Fruit fly (Drosophila melanogaster) whole organism, prepupa: ENCODE data around the gene RpS19b.

Source experiments
- CG10669 ChIP-seq: fragments of 200-800 bp; sonication (Bioruptor generic); optimal IDR thresholded peaks from 3 replicates; lab custom pipeline; 2018; ENCODE audit warnings: missing biosample characterization, mild to moderate bottlenecking, missing genetic modification characterization, moderate library complexity
- CG11294 ChIP-seq: fragments of 200-800 bp; sonication (Bioruptor generic); IDR thresholded peaks from 2 replicates; pipeline ENCODE4 v1.3.6; 2022; ENCODE audit warnings: missing biosample characterization, missing genetic modification characterization
- CG11902 ChIP-seq: fragments of 200-800 bp; sonication (Bioruptor generic); optimal IDR thresholded peaks from 3 replicates; lab custom pipeline; 2016; ENCODE audit warnings: missing biosample characterization, missing genetic modification characterization
- CG15336 ChIP-seq: fragments of 200-800 bp; sonication (Bioruptor generic); IDR thresholded peaks from 2 replicates; pipeline ENCODE4 v1.3.6; 2022; ENCODE audit warnings: missing biosample characterization, missing genetic modification characterization
- CG1621 ChIP-seq: fragments of 200-800 bp; sonication (Bioruptor generic); optimal IDR thresholded peaks from 3 replicates; lab custom pipeline; 2018; ENCODE audit warnings: missing biosample characterization, mild to moderate bottlenecking, missing genetic modification characterization
- CG16779 ChIP-seq: fragments of 200-800 bp; sonication (Bioruptor generic); optimal IDR thresholded peaks from 3 replicates; lab custom pipeline; 2017; ENCODE audit warnings: missing biosample characterization, mild to moderate bottlenecking, missing genetic modification characterization
- CG3032 ChIP-seq: fragments of 200-800 bp; optimal IDR thresholded peaks from 2 replicates; lab custom pipeline; 2019; ENCODE audit warnings: missing biosample characterization, mild to moderate bottlenecking, missing genetic modification characterization, moderate library complexity
- CG31627 ChIP-seq: fragments of 200-800 bp; sonication (Bioruptor generic); optimal IDR thresholded peaks from 3 replicates; lab custom pipeline; 2016; ENCODE audit warnings: missing biosample characterization, missing genetic modification characterization
- CG32006 ChIP-seq: fragments of 200-800 bp; sonication (Bioruptor generic); optimal IDR thresholded peaks from 3 replicates; lab custom pipeline; 2017; ENCODE audit warnings: missing biosample characterization, mild to moderate bottlenecking, missing genetic modification characterization
- CG34406 ChIP-seq: fragments of 200-800 bp; sonication (Bioruptor generic); optimal IDR thresholded peaks from 3 replicates; lab custom pipeline; 2016; ENCODE audit warnings: missing biosample characterization, missing genetic modification characterization
- CG3919 ChIP-seq: fragments of 200-800 bp; sonication (Bioruptor generic); optimal IDR thresholded peaks from 3 replicates; lab custom pipeline; 2016; ENCODE audit warnings: missing biosample characterization, missing genetic modification characterization
- CG4318 ChIP-seq: fragments of 200-800 bp; sonication (Bioruptor generic); optimal IDR thresholded peaks from 3 replicates; lab custom pipeline; 2017; ENCODE audit warnings: missing biosample characterization, mild to moderate bottlenecking, missing genetic modification characterization
- CG6163 ChIP-seq: fragments of 200-800 bp; sonication (Bioruptor generic); IDR thresholded peaks from 3 replicates; pipeline ENCODE4 v1.3.6; 2022; ENCODE audit warnings: missing biosample characterization, missing genetic modification characterization
- CG6276 ChIP-seq: fragments of 200-800 bp; sonication (Bioruptor generic); optimal IDR thresholded peaks from 2 replicates; lab custom pipeline; 2017; ENCODE audit warnings: missing biosample characterization, mild to moderate bottlenecking, missing genetic modification characterization
- CG6792 ChIP-seq: fragments of 200-800 bp; sonication (Bioruptor generic); optimal IDR thresholded peaks from 3 replicates; lab custom pipeline; 2016; ENCODE audit warnings: missing biosample characterization, missing genetic modification characterization
- CG6808 ChIP-seq: fragments of 200-800 bp; sonication (Bioruptor generic); optimal IDR thresholded peaks from 3 replicates; lab custom pipeline; 2017; ENCODE audit warnings: missing biosample characterization, missing genetic modification characterization, mild to moderate bottlenecking, moderate library complexity, missing genetic modification reagents
- CG6854 ChIP-seq: fragments of 200-800 bp; sonication (Bioruptor generic); optimal IDR thresholded peaks from 2 replicates; lab custom pipeline; 2017; ENCODE audit warnings: missing biosample characterization, mild to moderate bottlenecking, missing genetic modification characterization
- CG7368 ChIP-seq: fragments of 200-800 bp; sonication (Bioruptor generic); optimal IDR thresholded peaks from 3 replicates; lab custom pipeline; 2016; ENCODE audit warnings: missing biosample characterization, missing genetic modification characterization
- CG8119 ChIP-seq: fragments of 200-800 bp; sonication (Bioruptor generic); IDR thresholded peaks from 3 replicates; pipeline ENCODE4 v1.3.6; 2022; ENCODE audit warnings: missing biosample characterization, missing genetic modification characterization
- CG8319 ChIP-seq: fragments of 200-800 bp; sonication (Bioruptor generic); optimal IDR thresholded peaks from 3 replicates; lab custom pipeline; 2016; ENCODE audit warnings: missing biosample characterization, missing genetic modification characterization
- CG8632 ChIP-seq: fragments of 200-800 bp; sonication (Bioruptor generic); optimal IDR thresholded peaks from 3 replicates; lab custom pipeline; 2016; ENCODE audit warnings: missing biosample characterization, missing genetic modification characterization
- CG9139 ChIP-seq: fragments of 200-800 bp; sonication (Bioruptor generic); optimal IDR thresholded peaks from 3 replicates; lab custom pipeline; 2017; ENCODE audit warnings: missing biosample characterization, mild to moderate bottlenecking, missing genetic modification characterization
- Eip75B ChIP-seq: fragments of 200-800 bp; sonication (Bioruptor generic); optimal IDR thresholded peaks from 3 replicates; lab custom pipeline; 2016; ENCODE audit warnings: missing biosample characterization, missing genetic modification characterization
- Eip78C ChIP-seq: fragments of 200-800 bp; sonication (Bioruptor generic); peaks from one replicate; lab custom pipeline; 2016; ENCODE audit warnings: missing biosample characterization, missing genetic modification characterization
- Eip93F ChIP-seq: fragments of 200-800 bp; sonication (Bioruptor generic); optimal IDR thresholded peaks from 2 replicates; lab custom pipeline; 2016; ENCODE audit warnings: missing biosample characterization, mild to moderate bottlenecking, missing genetic modification characterization
- Ets21C ChIP-seq: fragments of 200-800 bp; sonication (Bioruptor generic); optimal IDR thresholded peaks from 3 replicates; lab custom pipeline; 2016; ENCODE audit warnings: missing biosample characterization, missing genetic modification characterization
- Ets96B ChIP-seq: fragments of 200-800 bp; optimal IDR thresholded peaks from 2 replicates; lab custom pipeline; 2019; ENCODE audit warnings: missing biosample characterization, mild to moderate bottlenecking, missing genetic modification characterization, moderate library complexity
- Gug ChIP-seq: fragments of 200-800 bp; sonication (Bioruptor generic); IDR thresholded peaks from 2 replicates; pipeline ENCODE4 v1.3.6; 2022; ENCODE audit warnings: missing biosample characterization, missing genetic modification characterization
- Hr38 ChIP-seq: sonication (Bioruptor generic); optimal IDR thresholded peaks from 2 replicates; lab custom pipeline; 2016; ENCODE audit warnings: missing biosample characterization, missing genetic modification characterization
- Hr39 ChIP-seq: fragments of 200-800 bp; sonication (Bioruptor generic); optimal IDR thresholded peaks from 2 replicates; lab custom pipeline; 2016; ENCODE audit warnings: missing biosample characterization, missing genetic modification characterization
- Lpt ChIP-seq: fragments of 200-800 bp; sonication (Bioruptor generic); optimal IDR thresholded peaks from 3 replicates; lab custom pipeline; 2016; ENCODE audit warnings: missing biosample characterization, missing genetic modification characterization
- Met ChIP-seq: fragments of 200-800 bp; sonication (Bioruptor generic); optimal IDR thresholded peaks from 3 replicates; lab custom pipeline; 2016; ENCODE audit warnings: missing biosample characterization, missing genetic modification characterization
- Smox ChIP-seq: fragments of 200-800 bp; sonication (Bioruptor generic); optimal IDR thresholded peaks from 3 replicates; lab custom pipeline; 2016; ENCODE audit warnings: missing biosample characterization, missing genetic modification characterization
- Sox14 ChIP-seq: fragments of 200-800 bp; sonication (Bioruptor generic); optimal IDR thresholded peaks from 3 replicates; lab custom pipeline; 2016; ENCODE audit warnings: missing biosample characterization, missing genetic modification characterization
- Sox15 ChIP-seq: fragments of 200-800 bp; sonication (Bioruptor generic); optimal IDR thresholded peaks from 3 replicates; lab custom pipeline; 2016; ENCODE audit warnings: missing biosample characterization, missing genetic modification characterization
- achi ChIP-seq: fragments of 200-800 bp; sonication (Bioruptor generic); optimal IDR thresholded peaks from 3 replicates; lab custom pipeline; 2016; ENCODE audit warnings: missing biosample characterization, missing genetic modification characterization
- acj6 ChIP-seq: fragments of 200-800 bp; sonication (Bioruptor generic); optimal IDR thresholded peaks from 3 replicates; lab custom pipeline; 2016; ENCODE audit warnings: missing biosample characterization, missing genetic modification characterization
- dsx ChIP-seq: fragments of 200-800 bp; optimal IDR thresholded peaks from 3 replicates; lab custom pipeline; 2019; ENCODE audit warnings: missing biosample characterization, mild to moderate bottlenecking, missing genetic modification characterization, moderate library complexity; ENCODE audit not compliant: poor library complexity, severe bottlenecking
- eg ChIP-seq: fragments of 200-800 bp; sonication (Bioruptor generic); IDR thresholded peaks from 3 replicates; pipeline ENCODE4 v1.3.6; 2022; ENCODE audit warnings: missing biosample characterization, missing genetic modification characterization
- esn ChIP-seq: fragments of 200-800 bp; sonication (Bioruptor generic); optimal IDR thresholded peaks from 2 replicates; lab custom pipeline; 2016; ENCODE audit warnings: missing biosample characterization, mild to moderate bottlenecking, missing genetic modification characterization, moderate library complexity
- fd59A ChIP-seq: fragments of 200-800 bp; sonication (Bioruptor generic); optimal IDR thresholded peaks from 2 replicates; lab custom pipeline; 2017; ENCODE audit warnings: missing biosample characterization, mild to moderate bottlenecking, missing genetic modification characterization, missing genetic modification reagents
- fd85E ChIP-seq: fragments of 200-800 bp; sonication (Bioruptor generic); optimal IDR thresholded peaks from 3 replicates; lab custom pipeline; 2016; ENCODE audit warnings: missing biosample characterization, missing genetic modification characterization
- fkh ChIP-seq: fragments of 200-800 bp; sonication (Bioruptor generic); optimal IDR thresholded peaks from 3 replicates; lab custom pipeline; 2017; ENCODE audit warnings: missing biosample characterization, mild to moderate bottlenecking, missing genetic modification characterization, moderate library complexity
- net ChIP-seq: fragments of 200-800 bp; sonication (Bioruptor generic); optimal IDR thresholded peaks from 3 replicates; lab custom pipeline; 2016; ENCODE audit warnings: missing biosample characterization, missing genetic modification characterization
- pdm3 ChIP-seq: fragments of 200-800 bp; sonication (Bioruptor generic); optimal IDR thresholded peaks from 3 replicates; lab custom pipeline; 2016; ENCODE audit warnings: missing biosample characterization, missing genetic modification characterization
- salr ChIP-seq, 2 experiments: fragments of 200-800 bp; sonication (Bioruptor generic); optimal IDR thresholded peaks; 3 replicates each; lab custom pipeline; 2016 to 2018; ENCODE audit warnings: missing biosample characterization in 2 of 2, missing genetic modification characterization in 2 of 2, mild to moderate bottlenecking in 1 of 2
- spab ChIP-seq: fragments of 200-800 bp; sonication (Bioruptor generic); optimal IDR thresholded peaks from 2 replicates; lab custom pipeline; 2017; ENCODE audit warnings: missing biosample characterization, mild to moderate bottlenecking, missing genetic modification characterization, missing genetic modification reagents
- ss ChIP-seq, 2 experiments: fragments of 200-800 bp; sonication (Bioruptor generic); optimal IDR thresholded peaks; 2 replicates in 1 of 2; 3 replicates in 1 of 2; lab custom pipeline; 2017 to 2018; ENCODE audit warnings: mild to moderate bottlenecking in 2 of 2, missing biosample characterization in 2 of 2, missing genetic modification characterization in 2 of 2, moderate library complexity in 1 of 2
- svp ChIP-seq: fragments of 200-800 bp; sonication (Bioruptor generic); peaks from one replicate; lab custom pipeline; 2016; ENCODE audit warnings: missing biosample characterization, missing genetic modification characterization
- vri ChIP-seq: fragments of 200-800 bp; sonication (Bioruptor generic); optimal IDR thresholded peaks from 3 replicates; lab custom pipeline; 2016; ENCODE audit warnings: missing biosample characterization, mild to moderate bottlenecking, missing genetic modification characterization

Gene RpS19b

dm6 chr3R:23919366-23919765 is 14.0 kb downstream of the RpS19b start (continued):
- TF ChIP-seq Eip78C (GFP tag; lab: Kevin White, UChicago) = peak; percentile 49

dm6 chr3R:23915967-23916366 is 17.4 kb downstream of the RpS19b start:
- peak; percentile 67 for TF ChIP-seq Lpt (GFP tag; lab: Kevin White, UChicago)
- TF ChIP-seq dsx (GFP tag; lab: Kevin White, UChicago) = peak; percentile 85
- TF ChIP-seq spab (GFP tag; lab: Kevin White, UChicago) = peak; percentile 88
- TF ChIP-seq Eip93F (GFP tag; lab: Kevin White, UChicago) = peak; percentile 44
- peak; percentile 91 for TF ChIP-seq Ets96B (tag; lab: Kevin White, UChicago)
- peak; percentile 89 for TF ChIP-seq CG6808 (GFP tag; lab: Kevin White, UChicago)
- no peak for TF ChIP-seq Hr38 (GFP tag; lab: Kevin White, UChicago)
- TF ChIP-seq CG32006 (GFP tag; lab: Kevin White, UChicago) = peak; percentile 77
- TF ChIP-seq Gug (GFP tag; lab: Robert Waterston, UW) = no peak
- TF ChIP-seq CG8119 (GFP tag; lab: Robert Waterston, UW) = peak; percentile 76
- peak; percentile 50 for TF ChIP-seq CG6854 (GFP tag; lab: Kevin White, UChicago)
- peak; percentile 86 for TF ChIP-seq CG34406 (GFP tag; lab: Kevin White, UChicago)
- peak; percentile 89 for TF ChIP-seq CG3032 (tag; lab: Kevin White, UChicago)
- peak; percentile 84 for TF ChIP-seq achi (GFP tag; lab: Kevin White, UChicago)
- peak; percentile 93 for TF ChIP-seq Met (GFP tag; lab: Kevin White, UChicago)
- peak; percentile 90 for TF ChIP-seq CG6792 (GFP tag; lab: Kevin White, UChicago)
- TF ChIP-seq svp (GFP tag; lab: Kevin White, UChicago) = peak; percentile 94
- TF ChIP-seq Sox15 = peak; percentile 80
- peak; percentile 82 for TF ChIP-seq CG8632
- peak; percentile 27 for TF ChIP-seq CG6276
- TF ChIP-seq ss (GFP tag; optimal IDR thresholded peaks at IDR 0.05; lab: Kevin White, UChicago) = peak; percentile 86 to 92
- TF ChIP-seq CG1621 = peak; percentile 90
- peak; percentile 79 for TF ChIP-seq Ets21C (GFP tag; lab: Kevin White, UChicago)
- TF ChIP-seq CG7368 = peak; percentile 81
- TF ChIP-seq CG16779 (tag; lab: Kevin White, UChicago) = peak; percentile 69
- peak; percentile 67 for TF ChIP-seq CG15336
- TF ChIP-seq Sox14 (GFP tag; lab: Kevin White, UChicago) = peak; percentile 90
- TF ChIP-seq fd85E (GFP tag; lab: Kevin White, UChicago) = peak; percentile 47
- peak; percentile 90 for TF ChIP-seq Eip75B (GFP tag; lab: Kevin White, UChicago)
- TF ChIP-seq CG6163 (GFP tag; lab: Robert Waterston, UW) = peak; percentile 89
- TF ChIP-seq CG8319 = peak; percentile 80
- TF ChIP-seq CG4318 (GFP tag; lab: Kevin White, UChicago) = peak; percentile 48
- peak; percentile 85 for TF ChIP-seq net
- peak; percentile 87 for TF ChIP-seq CG31627
- TF ChIP-seq esn (GFP tag; lab: Kevin White, UChicago) = peak; percentile 90
- TF ChIP-seq Eip78C (GFP tag; lab: Kevin White, UChicago) = peak; percentile 97
- TF ChIP-seq fkh (GFP tag; lab: Kevin White, UChicago) = no peak
- peak; percentile 77 for TF ChIP-seq CG11902 (GFP tag; lab: Kevin White, UChicago)
- TF ChIP-seq CG10669 (GFP tag; lab: Kevin White, UChicago) = peak; percentile 93
- peak; percentile 89 for TF ChIP-seq Hr39 (GFP tag; lab: Kevin White, UChicago)
- TF ChIP-seq salr (GFP tag; optimal IDR thresholded peaks at IDR 0.05; lab: Kevin White, UChicago) = peak; percentile 78 to 83
- TF ChIP-seq vri (GFP tag; lab: Kevin White, UChicago) = peak; percentile 71
- TF ChIP-seq CG9139 (GFP tag; lab: Kevin White, UChicago) = peak; percentile 70
- TF ChIP-seq pdm3 (GFP tag; lab: Kevin White, UChicago) = peak; percentile 88
- peak; percentile 50; the same call in 2 of the 3 replicates for TF ChIP-seq eg
- no peak for TF ChIP-seq CG11294 (GFP tag; lab: Robert Waterston, UW)
- TF ChIP-seq CG3919 (GFP tag; lab: Kevin White, UChicago) = peak; percentile 90
- peak; percentile 92 for TF ChIP-seq fd59A (GFP tag; lab: Kevin White, UChicago)
- TF ChIP-seq Smox (GFP tag; lab: Kevin White, UChicago) = peak; percentile 86
- peak; percentile 92 for TF ChIP-seq acj6 (GFP tag; lab: Kevin White, UChicago)
